Fruit fly (Drosophila melanogaster) whole organism, embryonic: Measurements from ENCODE around the gene eIF4E5.
A peak's percentile ranks its signal among the peaks of the same experiment; 100 is the strongest.

Source experiments
- Adf1 ChIP-seq: fragments of 200-800 bp; sonication (Bioruptor generic); IDR thresholded peaks from 2 replicates; pipeline ENCODE4 v1.3.6; 2022; ENCODE audit warnings: missing biosample characterization, missing genetic modification characterization
- CG11398 ChIP-seq: fragments of 200-800 bp; sonication (Bioruptor generic); optimal IDR thresholded peaks from 2 replicates; lab custom pipeline; 2016; ENCODE audit warnings: missing biosample characterization, missing genetic modification characterization
- CG11504 ChIP-seq: fragments of 200-800 bp; sonication (Bioruptor generic); optimal IDR thresholded peaks from 3 replicates; lab custom pipeline; 2019; ENCODE audit warnings: missing biosample characterization, mild to moderate bottlenecking, missing genetic modification characterization, moderate library complexity
- CG11723 ChIP-seq: fragments of 200-800 bp; sonication (Bioruptor generic); optimal IDR thresholded peaks from 2 replicates; lab custom pipeline; 2017; ENCODE audit warnings: missing biosample characterization, mild to moderate bottlenecking, missing genetic modification characterization
- CG12299 ChIP-seq: fragments of 200-800 bp; sonication (Bioruptor generic); optimal IDR thresholded peaks from 2 replicates; lab custom pipeline; 2018; ENCODE audit warnings: missing biosample characterization, mild to moderate bottlenecking, missing genetic modification characterization
- CG12659 ChIP-seq: fragments of 200-800 bp; sonication (Bioruptor generic); optimal IDR thresholded peaks from 3 replicates; lab custom pipeline; 2017; ENCODE audit warnings: mild to moderate bottlenecking, missing biosample characterization, missing genetic modification reagents, missing genetic modification characterization
- CG13296 ChIP-seq: fragments of 200-800 bp; sonication (Bioruptor generic); optimal IDR thresholded peaks from 3 replicates; lab custom pipeline; 2018; ENCODE audit warnings: missing biosample characterization, mild to moderate bottlenecking, missing genetic modification characterization
- CG15601 ChIP-seq: fragments of 200-800 bp; sonication (Bioruptor generic); optimal IDR thresholded peaks from 3 replicates; lab custom pipeline; 2019; ENCODE audit warnings: missing biosample characterization, mild to moderate bottlenecking, missing genetic modification characterization, moderate library complexity
- CG15696 ChIP-seq: fragments of 200-800 bp; sonication (Bioruptor generic); optimal IDR thresholded peaks from 2 replicates; lab custom pipeline; 2019; ENCODE audit warnings: missing biosample characterization, mild to moderate bottlenecking, missing genetic modification characterization, moderate library complexity
- CG18476 ChIP-seq: fragments of 200-800 bp; sonication (Bioruptor generic); optimal IDR thresholded peaks from 2 replicates; lab custom pipeline; 2016; ENCODE audit warnings: missing biosample characterization, mild to moderate bottlenecking, missing genetic modification characterization
- CG3726 ChIP-seq: fragments of 200-800 bp; sonication (Bioruptor generic); IDR thresholded peaks from 3 replicates; pipeline ENCODE4, ENCODE4 v1.3.6; 2022; ENCODE audit warnings: missing biosample characterization, missing genetic modification characterization
- CG3847 ChIP-seq: fragments of 200-800 bp; sonication (Bioruptor generic); IDR thresholded peaks from 2 replicates; pipeline ENCODE4 v1.3.6; 2022; ENCODE audit warnings: missing biosample characterization, missing genetic modification characterization
- CG6254 ChIP-seq: fragments of 200-800 bp; sonication (Bioruptor generic); optimal IDR thresholded peaks from 3 replicates; lab custom pipeline; 2017; ENCODE audit warnings: mild to moderate bottlenecking, missing biosample characterization, missing genetic modification reagents, missing genetic modification characterization
- CG8290 ChIP-seq, 3 experiments: fragments of 200-800 bp; sonication (Bioruptor generic); optimal IDR thresholded peaks; 2 replicates each; lab custom pipeline; 2016 to 2019; ENCODE audit warnings: missing biosample characterization in 3 of 3, missing genetic modification characterization in 3 of 3, mild to moderate bottlenecking in 2 of 3, moderate library complexity in 1 of 3
- CG9609 ChIP-seq: fragments of 200-800 bp; sonication (Bioruptor generic); optimal IDR thresholded peaks from 3 replicates; lab custom pipeline; 2016; ENCODE audit warnings: missing biosample characterization, missing genetic modification characterization
- Dbx ChIP-seq: fragments of 200-800 bp; sonication (Bioruptor generic); IDR thresholded peaks from 3 replicates; pipeline ENCODE4 v1.3.6; 2022; ENCODE audit warnings: missing biosample characterization, missing genetic modification characterization
- Deaf1 ChIP-seq: fragments of 200-800 bp; optimal IDR thresholded peaks from 3 replicates; lab custom pipeline; 2019; ENCODE audit warnings: missing biosample characterization, mild to moderate bottlenecking, missing genetic modification characterization, moderate library complexity
- Ets97D ChIP-seq: fragments of 200-800 bp; sonication (Bioruptor generic); optimal IDR thresholded peaks from 3 replicates; lab custom pipeline; 2016; ENCODE audit warnings: missing biosample characterization, missing genetic modification characterization
- Fer1 ChIP-seq: fragments of 200-800 bp; sonication (Bioruptor generic); optimal IDR thresholded peaks from 2 replicates; lab custom pipeline; 2017; ENCODE audit warnings: missing biosample characterization, mild to moderate bottlenecking, missing genetic modification characterization
- HLH54F ChIP-seq: fragments of 200-800 bp; sonication (Bioruptor generic); optimal IDR thresholded peaks from 3 replicates; lab custom pipeline; 2016; ENCODE audit warnings: missing biosample characterization, missing genetic modification characterization
- Mrtf ChIP-seq: fragments of 200-800 bp; sonication (Bioruptor generic); IDR thresholded peaks from 3 replicates; pipeline ENCODE4 v1.3.6; 2022; ENCODE audit warnings: missing biosample characterization, missing genetic modification characterization
- PHDP ChIP-seq: fragments of 200-800 bp; sonication (Bioruptor generic); optimal IDR thresholded peaks from 3 replicates; lab custom pipeline; 2018; ENCODE audit warnings: missing biosample characterization, mild to moderate bottlenecking, missing genetic modification characterization, moderate library complexity
- Poxn ChIP-seq: fragments of 200-800 bp; sonication (Bioruptor generic); IDR thresholded peaks from 2 replicates; pipeline ENCODE4 v1.3.6; 2022; ENCODE audit warnings: missing biosample characterization, missing genetic modification characterization
- Xbp1 ChIP-seq: fragments of 200-800 bp; sonication (Bioruptor generic); optimal IDR thresholded peaks from 3 replicates; lab custom pipeline; 2016; ENCODE audit warnings: missing biosample characterization, mild to moderate bottlenecking, missing genetic modification characterization
- Xrp1 ChIP-seq: fragments of 200-800 bp; sonication (Bioruptor generic); IDR thresholded peaks from 2 replicates; pipeline ENCODE4 v1.3.6; 2022; ENCODE audit warnings: missing biosample characterization, missing genetic modification characterization
- ab ChIP-seq: fragments of 200-800 bp; sonication (Bioruptor generic); optimal IDR thresholded peaks from 2 replicates; lab custom pipeline; 2016; ENCODE audit warnings: missing biosample characterization, missing genetic modification characterization
- az2 ChIP-seq: fragments of 200-800 bp; sonication (Bioruptor generic); optimal IDR thresholded peaks from 3 replicates; lab custom pipeline; 2016; ENCODE audit warnings: missing biosample characterization, missing genetic modification characterization
- bowl ChIP-seq: fragments of 200-800 bp; sonication (Bioruptor generic); IDR thresholded peaks from 2 replicates; pipeline ENCODE4 v1.3.6; 2022; ENCODE audit warnings: missing biosample characterization, missing genetic modification characterization
- chm ChIP-seq: fragments of 200-800 bp; sonication (Bioruptor generic); IDR thresholded peaks from 2 replicates; pipeline ENCODE4 v1.3.6; 2022; ENCODE audit warnings: missing biosample characterization, missing genetic modification characterization
- ci ChIP-seq: fragments of 200-800 bp; sonication (Bioruptor generic); IDR thresholded peaks from 3 replicates; pipeline ENCODE4 v1.3.6; 2022; ENCODE audit warnings: missing biosample characterization, missing genetic modification characterization
- da ChIP-seq: fragments of 200-800 bp; sonication (Bioruptor generic); optimal IDR thresholded peaks from 2 replicates; lab custom pipeline; 2016; ENCODE audit warnings: missing biosample characterization, missing genetic modification characterization
- ewg ChIP-seq: fragments of 200-800 bp; sonication (Bioruptor generic); optimal IDR thresholded peaks from 3 replicates; lab custom pipeline; 2017; ENCODE audit warnings: mild to moderate bottlenecking, missing biosample characterization, missing genetic modification reagents, missing genetic modification characterization
- grau ChIP-seq: fragments of 200-800 bp; optimal IDR thresholded peaks from 3 replicates; lab custom pipeline; 2019; ENCODE audit warnings: missing biosample characterization, mild to moderate bottlenecking, missing genetic modification characterization, moderate library complexity
- gsb-n ChIP-seq: fragments of 200-800 bp; sonication (Bioruptor generic); optimal IDR thresholded peaks from 3 replicates; lab custom pipeline; 2018; ENCODE audit warnings: missing biosample characterization, mild to moderate bottlenecking, missing genetic modification characterization
- mirr ChIP-seq: fragments of 200-800 bp; sonication (Bioruptor generic); optimal IDR thresholded peaks from 3 replicates; lab custom pipeline; 2018; ENCODE audit warnings: missing biosample characterization, mild to moderate bottlenecking, missing genetic modification characterization
- nau ChIP-seq: fragments of 200-800 bp; sonication (Bioruptor generic); optimal IDR thresholded peaks from 3 replicates; lab custom pipeline; 2017; ENCODE audit warnings: missing biosample characterization, mild to moderate bottlenecking, missing genetic modification characterization, missing genetic modification reagents
- nmo ChIP-seq: fragments of 200-800 bp; sonication (Bioruptor generic); optimal IDR thresholded peaks from 2 replicates; lab custom pipeline; 2018; ENCODE audit warnings: missing biosample characterization, mild to moderate bottlenecking, missing genetic modification characterization, moderate library complexity
- org-1 ChIP-seq: fragments of 200-800 bp; sonication (Bioruptor generic); optimal IDR thresholded peaks from 2 replicates; lab custom pipeline; 2017; ENCODE audit warnings: missing biosample characterization, missing genetic modification characterization
- sd ChIP-seq: fragments of 200-800 bp; sonication (Bioruptor generic); optimal IDR thresholded peaks from 3 replicates; lab custom pipeline; 2018; ENCODE audit warnings: missing biosample characterization, mild to moderate bottlenecking, missing genetic modification characterization, moderate library complexity
- seq ChIP-seq: fragments of 200-800 bp; sonication (Bioruptor generic); IDR thresholded peaks from 2 replicates; pipeline ENCODE4 v1.3.6; 2022; ENCODE audit warnings: missing biosample characterization, missing genetic modification characterization
- slp2 ChIP-seq: fragments of 200-800 bp; sonication (Bioruptor generic); optimal IDR thresholded peaks from 2 replicates; lab custom pipeline; 2016; ENCODE audit warnings: missing biosample characterization, missing genetic modification characterization
- sqz ChIP-seq: fragments of 200-800 bp; sonication (Bioruptor generic); optimal IDR thresholded peaks from 3 replicates; lab custom pipeline; 2018; ENCODE audit warnings: missing biosample characterization, mild to moderate bottlenecking, missing genetic modification characterization
- tll ChIP-seq, 2 experiments: fragments of 200-800 bp in 1 of 2; fragments of >200 bp in 1 of 2; sonication (Bioruptor generic) in 1 of 2; optimal IDR thresholded peaks; 2 replicates each; lab custom pipeline; 2017 to 2019; ENCODE audit warnings: missing biosample characterization in 2 of 2, missing genetic modification characterization in 2 of 2, mild to moderate bottlenecking in 1 of 2, moderate library complexity in 1 of 2
- unpg ChIP-seq: fragments of 200-800 bp; sonication (Bioruptor generic); optimal IDR thresholded peaks from 3 replicates; lab custom pipeline; 2018; ENCODE audit warnings: missing biosample characterization, mild to moderate bottlenecking, missing genetic modification characterization, moderate library complexity
- wek ChIP-seq: fragments of 200-800 bp; sonication (Bioruptor generic); optimal IDR thresholded peaks from 3 replicates; lab custom pipeline; 2018; ENCODE audit warnings: missing biosample characterization, mild to moderate bottlenecking, missing genetic modification characterization, moderate library complexity
- z ChIP-seq: fragments of 200-800 bp; sonication (Bioruptor generic); IDR thresholded peaks from 3 replicates; pipeline ENCODE4 v1.3.6; 2022; ENCODE audit warnings: missing biosample characterization, missing genetic modification characterization

The eIF4E5 gene

DNA sequence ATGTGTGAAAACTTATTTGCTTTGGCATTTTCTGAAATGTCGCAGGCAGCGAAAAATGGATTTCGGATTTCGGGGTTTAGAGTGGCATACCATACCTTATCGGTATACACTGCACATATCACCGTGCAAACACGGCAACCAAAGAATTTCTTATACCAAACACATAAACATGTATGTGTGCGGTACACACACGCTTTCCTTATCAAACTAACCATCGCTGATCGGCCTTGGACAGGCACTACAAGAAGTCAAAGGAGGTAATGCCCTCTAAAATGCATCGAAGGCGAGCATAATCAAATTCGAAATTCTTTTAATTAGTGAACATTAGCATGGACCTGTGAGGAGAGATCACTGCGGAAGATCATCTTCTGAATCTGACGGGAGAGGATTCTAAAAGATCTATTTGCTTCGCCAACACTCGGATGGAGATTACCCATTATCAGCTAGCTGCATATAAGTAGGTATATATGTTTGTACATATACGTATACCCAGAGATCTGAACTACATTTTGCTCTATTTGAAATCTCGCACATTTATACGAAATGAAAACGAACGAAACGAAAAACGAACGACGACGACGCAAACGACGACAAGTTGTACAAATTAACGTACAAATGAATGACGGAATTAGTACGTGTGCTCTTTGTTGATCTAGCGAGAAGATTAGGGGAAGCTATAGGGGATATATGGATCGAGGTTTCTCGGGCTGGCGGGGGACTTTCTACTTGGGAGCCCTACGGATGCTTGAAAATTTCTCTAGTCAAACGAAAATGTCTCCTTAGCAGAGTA lies 36.2 kb upstream of the eIF4E5 start (continued):
- TF ChIP-seq Deaf1 (tag; lab: Kevin White, UChicago) (peak; percentile 86), CG9609 (GFP tag; lab: Kevin White, UChicago) (peak; percentile 2), Poxn (GFP tag; lab: Robert Waterston, UW) (no peak), CG6254 (GFP tag; lab: Kevin White, UChicago) (peak; percentile 13), sqz (GFP tag; lab: Kevin White, UChicago) (peak; percentile 11), CG11504 (tag; lab: Kevin White, UChicago) (no peak), CG8290 (GFP tag; optimal IDR thresholded peaks at IDR 0.05; lab: Kevin White, UChicago) (no peak), CG8290 (tag; optimal IDR thresholded peaks at IDR 0.05; lab: Kevin White, UChicago) (peak in 1 of 2 experiments; percentile 11), ci (GFP tag; lab: Robert Waterston, UW) (peak; percentile 30; the same call in 1 of the 3 replicates)

DNA sequence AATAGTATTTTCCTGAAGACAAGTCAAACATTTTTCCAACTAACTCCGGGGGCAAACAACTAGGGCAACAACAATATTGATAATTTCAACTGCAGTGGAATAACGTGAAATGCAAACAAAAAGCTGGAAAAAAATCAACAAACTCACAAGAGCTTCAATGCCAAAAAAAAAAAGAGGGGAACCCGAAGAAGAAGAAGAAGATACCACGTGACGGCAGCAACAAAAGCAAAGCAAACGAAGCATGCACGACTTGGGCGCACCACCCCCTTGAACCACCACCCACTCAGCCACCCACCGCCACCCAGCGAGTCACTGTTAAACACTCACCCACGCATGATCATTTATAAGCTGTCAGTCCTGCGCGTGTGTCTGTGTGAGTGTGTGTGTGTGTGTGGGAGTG lies 34.9 kb upstream of the eIF4E5 start:
- TF ChIP-seq CG15696 (tag; lab: Kevin White, UChicago) (peak; percentile 6), z (peak; percentile 45; the same call in 1 of the 3 replicates), chm (GFP tag; lab: Robert Waterston, UW) (peak; percentile 43; the same call in 1 of the 2 replicates), Mrtf (GFP tag; lab: Robert Waterston, UW) (no peak), Fer1 (GFP tag; lab: Kevin White, UChicago) (peak; percentile 12), Dbx (GFP tag; lab: Robert Waterston, UW) (0 out of 3 replicates have a peak, but pooled peaks have one; percentile 27), Xrp1 (GFP tag; lab: Robert Waterston, UW) (peak; percentile 49), CG13296 (peak; percentile 14), PHDP (peak; percentile 32), CG11723 (GFP tag; lab: Kevin White, UChicago) (peak; percentile 18), wek (GFP tag; lab: Kevin White, UChicago) (peak; percentile 26), CG12659 (GFP tag; lab: Kevin White, UChicago) (peak; percentile 13), ewg (GFP tag; lab: Kevin White, UChicago) (peak; percentile 28), Ets97D (GFP tag; lab: Kevin White, UChicago) (no peak), CG12299 (tag; lab: Kevin White, UChicago) (no peak), gsb-n (tag; lab: Kevin White, UChicago) (peak; percentile 15), ab (GFP tag; lab: Kevin White, UChicago) (no peak), unpg (GFP tag; lab: Kevin White, UChicago) (peak; percentile 13), HLH54F (no peak), nau (peak; percentile 31), CG15601 (peak; percentile 46), tll (GFP tag; optimal IDR thresholded peaks at IDR 0.05; lab: Kevin White, UChicago) (peak in 1 of 2 experiments; percentile 7), slp2 (no peak), CG3726 (no peak), org-1 (GFP tag; lab: Kevin White, UChicago) (peak; percentile 26), az2 (GFP tag; lab: Kevin White, UChicago) (no peak), mirr (GFP tag; lab: Kevin White, UChicago) (peak; percentile 13), seq (GFP tag; lab: Robert Waterston, UW) (0 out of 2 replicates have a peak, but pooled peaks have one; percentile 13), nmo (GFP tag; lab: Kevin White, UChicago) (no peak), da (GFP tag; lab: Kevin White, UChicago) (no peak), Xbp1 (GFP tag; lab: Kevin White, UChicago) (no peak), sd (tag; lab: Kevin White, UChicago) (peak; percentile 21), CG3847 (GFP tag; lab: Robert Waterston, UW) (no peak), CG11398 (GFP tag; lab: Kevin White, UChicago) (peak; percentile 17), CG18476 (GFP tag; lab: Kevin White, UChicago) (no peak), Adf1 (no peak), grau (tag; lab: Kevin White, UChicago) (no peak), bowl (GFP tag; lab: Robert Waterston, UW) (no peak)
